Worm (Caenorhabditis elegans) whole organism, early embryonic: Measurements from ENCODE around the gene miz-1.

ENCODE experiments used
- F13C5.2 ChIP-seq: sonication (generic microtip); optimal IDR thresholded peaks from 2 replicates; lab custom pipeline; 2017; ENCODE audit warnings: mild to moderate bottlenecking, missing genetic modification characterization, inconsistent platforms, missing compliant biosample characterization
- aly-1 ChIP-seq: sonication (generic microtip); optimal IDR thresholded peaks from 2 replicates; lab custom pipeline; 2016; ENCODE audit warnings: missing genetic modification characterization, missing compliant biosample characterization
- ama-1 ChIP-seq: fragments of 150-350 bp; optimal IDR thresholded peaks from 2 replicates; lab custom pipeline; 2014
- ceh-36 ChIP-seq: sonication (generic microtip); optimal IDR thresholded peaks from 2 replicates; lab custom pipeline; 2016; ENCODE audit warnings: missing genetic modification characterization, inconsistent platforms, missing compliant biosample characterization
- hmbx-1 ChIP-seq: sonication (generic microtip); optimal IDR thresholded peaks from 2 replicates; lab custom pipeline; 2016; ENCODE audit warnings: mild to moderate bottlenecking, missing genetic modification characterization, missing compliant biosample characterization
- sea-1 ChIP-seq: fragments of 200-800 bp; sonication (Bioruptor generic); conservative IDR thresholded peaks from 2 replicates; pipeline ENCODE4 v1.3.6; 2022; ENCODE audit warnings: missing genetic modification characterization, missing compliant biosample characterization
- tbx-11 ChIP-seq: fragments of 200-800 bp; sonication (Bioruptor generic); IDR thresholded peaks from 2 replicates; pipeline ENCODE4 v1.3.6; 2022; ENCODE audit warnings: missing genetic modification characterization, missing compliant biosample characterization

DNA sequence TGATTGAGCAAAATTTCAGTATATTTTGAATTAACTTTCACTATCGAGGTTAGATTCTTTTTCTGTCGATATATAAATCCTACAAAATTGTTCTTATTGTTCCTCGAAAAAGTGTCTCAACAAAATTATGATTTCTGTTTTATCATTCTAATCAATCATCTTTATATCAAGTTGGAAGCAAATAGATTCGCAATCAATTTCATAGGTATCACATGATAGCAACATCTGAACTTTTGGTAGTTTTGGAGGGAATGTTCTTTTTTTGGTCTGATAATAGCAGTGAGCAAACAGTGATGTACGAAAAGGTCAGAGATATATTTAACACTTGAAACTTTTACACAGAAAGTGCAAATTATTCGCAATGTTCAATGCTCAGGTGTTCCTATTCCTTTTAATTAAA lies 1.4 kb upstream of the miz-1 start:
- no peak for TF ChIP-seq ceh-36 (tag; lab: Kevin White, UChicago)
- TF ChIP-seq sea-1 (GFP tag; lab: Robert Waterston, UW): no peak
- no peak for TF ChIP-seq aly-1
- no peak for TF ChIP-seq F13C5.2 (tag; lab: Kevin White, UChicago)
- TF ChIP-seq tbx-11: no peak
- no peak for TF ChIP-seq hmbx-1
- TF ChIP-seq ama-1 (lab: Kevin White, UChicago): no peak
